Fruit fly (Drosophila melanogaster): ENCODE measurements around the gene CG13876.
A peak's percentile ranks its signal among the peaks of the same experiment; 100 is the strongest.

The CG13876 gene

DNA sequence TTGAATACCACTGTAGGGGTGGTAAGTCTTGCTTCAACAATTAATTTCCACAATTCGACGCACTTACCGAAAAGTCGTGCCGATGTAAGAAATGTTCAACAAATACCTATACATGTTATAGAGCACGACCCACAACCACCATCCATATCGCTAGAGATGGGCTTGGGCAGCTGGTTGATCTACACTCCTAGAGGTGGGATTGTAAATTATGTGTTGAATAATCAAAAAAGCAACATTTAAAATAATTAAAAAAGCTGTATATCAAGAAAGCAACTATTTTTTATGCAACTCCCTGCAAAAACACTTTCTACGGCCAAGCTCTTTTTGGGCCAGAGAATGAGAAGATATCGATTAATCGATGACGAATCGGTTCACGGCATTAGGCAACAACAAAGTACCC, 21.7 kb upstream of the CG13876 start, which contains the start of the genes CG34140, Mkp and Mtch (continued):
- TF ChIP-seq svp (GFP tag), result peak; percentile 98
- peak; percentile 58 for TF ChIP-seq CG8319 (GFP tag; optimal IDR thresholded peaks at IDR 0.05)
- peak; percentile 37; the same call in 1 of the 2 replicates for TF ChIP-seq CG11294 (GFP tag; IDR thresholded peaks at IDR 0.05)
- TF ChIP-seq Blimp-1 (GFP tag; optimal IDR thresholded peaks at IDR 0.05), result peak; percentile 36
- TF ChIP-seq CG3032 (tag; optimal IDR thresholded peaks at IDR 0.05), result peak; percentile 78
- no peak for TF ChIP-seq CG32006 (GFP tag; optimal IDR thresholded peaks at IDR 0.05)
- peak; percentile 37 for TF ChIP-seq fd59A (GFP tag; optimal IDR thresholded peaks at IDR 0.05)

DNA sequence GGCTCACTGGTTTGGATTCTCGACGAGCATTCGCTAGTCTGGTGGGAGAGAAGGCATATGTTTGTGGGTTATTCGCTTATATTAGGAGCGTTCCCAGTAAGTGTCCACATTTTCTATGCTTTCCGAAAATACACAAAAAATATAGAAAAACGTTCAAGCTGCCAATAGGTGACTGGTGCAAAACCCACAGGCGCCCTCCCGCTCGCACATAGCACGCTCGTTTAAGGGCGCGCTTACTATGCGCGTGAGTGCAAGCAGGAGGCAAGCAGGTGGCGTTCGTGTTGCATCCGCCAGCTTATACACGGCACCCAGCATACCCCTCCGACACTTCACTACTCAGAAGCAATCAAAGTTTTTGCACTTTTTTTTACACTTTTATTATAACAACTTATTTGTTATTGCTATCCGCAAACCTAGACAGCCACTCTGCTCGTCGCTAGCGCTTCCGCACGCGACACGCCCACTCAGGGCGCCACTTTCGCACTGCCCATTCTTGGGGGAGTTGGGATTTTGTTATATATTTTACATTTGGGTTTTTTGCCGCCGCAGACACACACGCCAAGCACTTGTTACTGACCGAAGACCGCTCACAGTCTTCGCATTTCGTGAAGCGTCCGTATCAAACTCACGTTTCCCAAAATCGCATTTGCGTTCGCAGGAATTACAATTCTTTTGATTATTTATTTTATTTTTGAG, 6.7 kb upstream of the CG13876 start:
- TF ChIP-seq eg (GFP tag; IDR thresholded peaks at IDR 0.05), result peak; percentile 65
- peak; percentile 68 for TF ChIP-seq CG6163 (GFP tag; IDR thresholded peaks at IDR 0.05)
- TF ChIP-seq dsx (GFP tag; optimal IDR thresholded peaks at IDR 0.05; ENCODE audit: poor library complexity, severe bottlenecking), result no peak
- TF ChIP-seq CG3032 (tag; optimal IDR thresholded peaks at IDR 0.05), result no peak
- TF ChIP-seq svp (GFP tag), result no peak
- peak; percentile 36 for TF ChIP-seq Lpt (GFP tag; optimal IDR thresholded peaks at IDR 0.05)
- no peak for TF ChIP-seq Ets21C (GFP tag; optimal IDR thresholded peaks at IDR 0.05)
- no peak for TF ChIP-seq CG11294 (GFP tag; IDR thresholded peaks at IDR 0.05)
- TF ChIP-seq Gug (GFP tag; IDR thresholded peaks at IDR 0.05), result peak; percentile 33; the same call in 1 of the 2 replicates
- TF ChIP-seq salr (GFP tag; optimal IDR thresholded peaks at IDR 0.05), result peak in 1 of 2 experiments; percentile 24
- TF ChIP-seq CG1621 (tag; optimal IDR thresholded peaks at IDR 0.05), result no peak
- no peak for TF ChIP-seq Blimp-1 (GFP tag; optimal IDR thresholded peaks at IDR 0.05)
- TF ChIP-seq CG10669 (GFP tag; optimal IDR thresholded peaks at IDR 0.05), result no peak
- no peak for TF ChIP-seq CG6276 (GFP tag; optimal IDR thresholded peaks at IDR 0.05)
- no peak for TF ChIP-seq CG10631 (GFP tag; optimal IDR thresholded peaks at IDR 0.05)
- TF ChIP-seq Eip93F (GFP tag; optimal IDR thresholded peaks at IDR 0.05), result no peak
- TF ChIP-seq Sox102F (GFP tag; optimal IDR thresholded peaks at IDR 0.05), result no peak
- TF ChIP-seq esn (GFP tag; optimal IDR thresholded peaks at IDR 0.05), result no peak
- no peak for TF ChIP-seq topi (GFP tag; optimal IDR thresholded peaks at IDR 0.05)
- TF ChIP-seq Hr39 (GFP tag; optimal IDR thresholded peaks at IDR 0.05), result no peak

DNA sequence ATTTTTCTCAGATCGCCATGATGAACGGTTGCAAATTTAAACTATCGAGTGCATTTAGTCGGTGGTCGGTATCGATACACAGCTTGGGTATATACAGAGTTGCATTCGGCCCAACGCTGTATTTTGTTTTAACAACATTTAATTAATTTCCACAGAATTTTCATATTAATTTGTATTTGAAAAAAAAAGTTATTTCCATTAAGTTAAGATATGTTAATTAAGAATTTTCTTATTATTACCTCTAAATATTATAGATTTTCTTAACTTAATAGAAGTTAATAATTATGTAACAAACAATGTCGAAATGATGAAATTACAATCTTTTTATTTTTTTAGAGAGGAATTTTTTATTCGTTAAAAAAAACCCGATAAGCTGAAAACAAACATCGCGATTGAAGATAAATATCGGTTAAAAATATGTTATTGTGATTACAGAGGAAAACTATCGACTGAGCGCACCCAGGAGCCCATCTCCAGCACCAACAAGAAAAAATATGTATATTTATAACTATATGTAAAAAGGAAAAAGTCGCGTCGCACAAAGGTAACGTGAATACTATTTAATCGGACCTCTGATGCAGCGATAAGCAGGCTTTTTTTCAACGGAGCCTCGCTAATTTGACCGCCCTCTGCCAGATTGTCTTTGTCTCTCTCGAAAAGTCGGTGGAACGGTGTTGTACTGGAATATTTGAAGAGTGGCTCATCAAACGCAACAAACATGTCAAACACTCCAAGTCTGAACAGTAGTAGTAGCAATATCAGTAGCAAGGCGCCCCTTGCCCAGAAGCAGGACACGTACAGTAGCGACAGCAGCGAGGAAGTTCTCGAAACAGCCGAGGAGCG, 6.0 kb upstream of the CG13876 start, which contains the start of the genes rno and mri:
Gene rno, minus strand, starts transcription at position 9 of the 843 bp plus-strand sequence.
Gene mri, plus strand, starts transcription at position 421 of the 843 bp plus-strand sequence.
- no peak for TF ChIP-seq Met (GFP tag; optimal IDR thresholded peaks at IDR 0.05)
- 0 out of 2 replicates have a peak, but pooled peaks have one; percentile 25 for TF ChIP-seq Gug (GFP tag; IDR thresholded peaks at IDR 0.05)
- no peak for TF ChIP-seq Lpt (GFP tag; optimal IDR thresholded peaks at IDR 0.05)
- no peak for TF ChIP-seq CG1621 (tag; optimal IDR thresholded peaks at IDR 0.05)
- TF ChIP-seq CG8632 (GFP tag; optimal IDR thresholded peaks at IDR 0.05), result peak; percentile 64
- TF ChIP-seq CG34406 (GFP tag; optimal IDR thresholded peaks at IDR 0.05), result peak; percentile 59
- TF ChIP-seq eg (GFP tag; IDR thresholded peaks at IDR 0.05), result peak; percentile 82
- peak; percentile 53 for TF ChIP-seq acj6 (GFP tag; optimal IDR thresholded peaks at IDR 0.05)
- TF ChIP-seq CG6854 (GFP tag; optimal IDR thresholded peaks at IDR 0.05), result peak; percentile 39
- TF ChIP-seq CG6163 (GFP tag; IDR thresholded peaks at IDR 0.05), result peak; percentile 52; the same call in 2 of the 3 replicates
- TF ChIP-seq CG10669 (GFP tag; optimal IDR thresholded peaks at IDR 0.05), result no peak
- TF ChIP-seq Sox14 (GFP tag; optimal IDR thresholded peaks at IDR 0.05), result peak; percentile 24
- TF ChIP-seq Ets96B (tag; optimal IDR thresholded peaks at IDR 0.05), result peak; percentile 59
- no peak for TF ChIP-seq Eip75B (GFP tag; optimal IDR thresholded peaks at IDR 0.05)
- TF ChIP-seq CG11902 (GFP tag; optimal IDR thresholded peaks at IDR 0.05), result no peak
- peak; percentile 72 for TF ChIP-seq CG3032 (tag; optimal IDR thresholded peaks at IDR 0.05)
- TF ChIP-seq CG6792 (GFP tag; optimal IDR thresholded peaks at IDR 0.05), result peak; percentile 31
- peak; percentile 58 for TF ChIP-seq esn (GFP tag; optimal IDR thresholded peaks at IDR 0.05)
- peak; percentile 52 for TF ChIP-seq Eip93F (GFP tag; optimal IDR thresholded peaks at IDR 0.05)
- peak; percentile 57 for TF ChIP-seq achi (GFP tag; optimal IDR thresholded peaks at IDR 0.05)
- TF ChIP-seq Hr4 (GFP tag; optimal IDR thresholded peaks at IDR 0.05), result no peak
- TF ChIP-seq dac (GFP tag; optimal IDR thresholded peaks at IDR 0.05), result no peak
- TF ChIP-seq CG15336 (GFP tag; IDR thresholded peaks at IDR 0.05), result peak; percentile 34; the same call in 1 of the 2 replicates
- TF ChIP-seq fkh (GFP tag; optimal IDR thresholded peaks at IDR 0.05), result peak; percentile 81
- peak; percentile 40 for TF ChIP-seq CG31627 (GFP tag; optimal IDR thresholded peaks at IDR 0.05)
- peak; percentile 59 for TF ChIP-seq CG3919 (GFP tag; optimal IDR thresholded peaks at IDR 0.05)
- peak; percentile 32 for TF ChIP-seq cyc (GFP tag; optimal IDR thresholded peaks at IDR 0.05)
- TF ChIP-seq Sox15 (GFP tag; optimal IDR thresholded peaks at IDR 0.05), result peak; percentile 56
- no peak for TF ChIP-seq CG9139 (GFP tag; optimal IDR thresholded peaks at IDR 0.05)
- TF ChIP-seq Hr39 (GFP tag; optimal IDR thresholded peaks at IDR 0.05), result no peak
- peak; percentile 77 for TF ChIP-seq CG10631 (GFP tag; optimal IDR thresholded peaks at IDR 0.05)

Data from whole organism, prepupa.